Fruit fly (Drosophila melanogaster) whole organism, larva: ENCODE results near the gene CG9733.
A peak's percentile ranks its signal among the peaks of the same experiment; 100 is the strongest.

Experiments
- noc ChIP-seq: fragments of 200-800 bp; sonication (Bioruptor generic); optimal IDR thresholded peaks from 3 replicates; lab custom pipeline; 2019; ENCODE audit warnings: missing biosample characterization, mild to moderate bottlenecking, missing genetic modification characterization, moderate library complexity

Gene CG9733

DNA sequence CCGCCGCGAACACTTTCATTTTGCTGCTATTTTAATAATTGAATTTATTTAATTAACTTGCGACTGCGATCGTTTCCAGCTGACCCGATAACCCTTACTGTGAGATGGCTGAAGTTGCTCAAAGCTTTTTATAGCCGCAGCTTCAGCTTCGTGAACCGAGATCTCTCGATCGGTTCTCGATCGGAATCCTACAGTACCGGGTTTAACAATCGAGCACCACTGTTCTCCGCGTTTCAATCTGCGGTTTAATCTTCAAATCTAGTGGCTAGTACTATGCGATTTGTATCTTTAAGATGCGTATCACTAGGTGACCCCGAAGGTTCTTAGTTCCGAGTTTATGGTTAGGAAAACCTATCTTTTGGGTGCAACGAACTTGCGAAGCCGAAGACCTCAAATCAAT lies at the start of gene CG9733:
Gene CG9733, minus strand, starts transcription at position 101 of the 400 bp plus-strand sequence.
- TF ChIP-seq noc: no peak

DNA sequence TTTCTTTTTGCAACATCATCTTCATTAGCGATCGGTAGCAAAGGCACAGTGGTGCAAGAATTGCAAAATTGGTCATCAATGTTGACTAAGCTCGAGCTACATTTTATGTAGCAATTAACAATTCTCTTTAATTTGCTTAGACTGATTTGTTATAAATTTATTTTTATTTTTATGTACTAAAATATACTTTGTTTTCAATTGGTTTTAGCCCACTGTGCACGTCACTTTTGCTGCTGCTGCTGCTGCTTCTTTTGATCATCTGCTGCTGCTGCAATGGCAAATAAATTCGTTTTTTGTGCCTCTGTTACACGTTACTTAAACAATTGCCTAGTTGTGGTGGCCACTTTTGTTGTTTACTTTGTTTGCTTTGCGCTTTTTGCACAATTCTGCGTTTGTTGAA lies 49.5 kb upstream of the CG9733 start:
- TF ChIP-seq noc: peak; percentile 40

DNA sequence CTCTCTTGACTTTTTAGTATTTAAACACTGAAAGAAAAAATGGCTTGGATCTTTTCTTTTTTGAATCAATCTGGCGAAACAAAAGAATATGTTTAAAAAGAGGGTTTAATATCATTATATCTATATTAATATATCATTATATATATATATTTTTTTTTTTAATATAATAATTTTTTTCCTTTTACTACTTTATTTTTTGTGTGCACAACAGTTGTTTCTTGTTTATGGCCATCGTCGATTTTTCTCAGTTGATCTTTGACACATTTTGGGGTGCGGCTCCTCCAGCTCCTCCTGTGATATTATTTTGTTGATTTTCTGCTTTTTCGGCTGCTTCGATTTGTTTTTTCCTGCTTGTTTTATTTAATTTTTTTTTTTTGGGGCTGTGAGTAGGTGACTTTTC lies 48.5 kb upstream of the CG9733 start:
- no peak for TF ChIP-seq noc

DNA sequence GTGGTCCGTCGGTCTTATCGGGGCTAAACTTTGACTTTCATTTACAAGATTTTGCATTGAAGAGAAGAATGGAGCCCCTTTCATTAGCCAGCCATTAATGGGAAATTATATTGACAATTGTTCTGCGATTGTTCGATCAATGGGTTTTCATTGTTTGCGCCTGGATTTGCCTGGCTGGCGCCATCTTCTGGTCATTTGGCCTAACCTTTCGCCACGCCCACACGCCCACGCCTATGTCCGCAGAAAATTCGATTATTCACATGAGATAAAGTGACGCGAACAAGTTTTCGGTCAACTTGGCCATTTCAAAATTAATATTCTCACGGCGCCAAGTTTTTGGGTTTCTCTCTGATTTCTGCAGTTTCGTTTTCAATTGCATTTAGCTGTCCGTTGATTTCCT lies 48.1 kb upstream of the CG9733 start:
- TF ChIP-seq noc: no peak

DNA sequence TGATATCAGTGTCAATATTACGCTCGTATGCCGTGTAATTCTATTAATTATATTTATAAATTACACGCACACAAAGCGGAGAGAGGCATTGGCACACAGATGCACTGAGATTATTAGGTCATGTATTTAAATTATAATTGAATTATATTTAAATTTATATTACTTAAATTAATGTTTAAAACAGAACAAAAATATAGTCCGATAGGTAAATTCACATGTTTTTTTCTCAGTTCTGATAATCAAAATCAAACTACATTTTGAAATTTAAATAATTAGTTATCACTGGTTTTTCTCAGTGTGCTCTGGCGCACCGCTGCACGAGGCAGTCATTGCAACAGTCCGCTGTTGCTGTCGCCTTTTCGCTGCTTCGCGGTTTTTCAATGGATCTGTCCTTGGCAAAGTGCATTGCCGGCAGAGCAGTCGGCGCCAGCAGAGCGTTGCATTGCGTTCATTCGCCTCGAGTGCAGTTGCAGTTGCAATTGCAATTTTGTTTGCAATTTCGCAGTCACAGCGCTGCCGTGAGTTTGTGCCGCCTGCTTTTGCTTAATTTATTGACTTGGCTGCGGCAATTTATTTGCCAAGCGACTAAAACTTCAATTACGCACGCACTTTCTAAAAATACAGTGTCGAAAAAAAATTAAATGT lies 47.1 kb upstream of the CG9733 start:
- TF ChIP-seq noc: no peak

DNA sequence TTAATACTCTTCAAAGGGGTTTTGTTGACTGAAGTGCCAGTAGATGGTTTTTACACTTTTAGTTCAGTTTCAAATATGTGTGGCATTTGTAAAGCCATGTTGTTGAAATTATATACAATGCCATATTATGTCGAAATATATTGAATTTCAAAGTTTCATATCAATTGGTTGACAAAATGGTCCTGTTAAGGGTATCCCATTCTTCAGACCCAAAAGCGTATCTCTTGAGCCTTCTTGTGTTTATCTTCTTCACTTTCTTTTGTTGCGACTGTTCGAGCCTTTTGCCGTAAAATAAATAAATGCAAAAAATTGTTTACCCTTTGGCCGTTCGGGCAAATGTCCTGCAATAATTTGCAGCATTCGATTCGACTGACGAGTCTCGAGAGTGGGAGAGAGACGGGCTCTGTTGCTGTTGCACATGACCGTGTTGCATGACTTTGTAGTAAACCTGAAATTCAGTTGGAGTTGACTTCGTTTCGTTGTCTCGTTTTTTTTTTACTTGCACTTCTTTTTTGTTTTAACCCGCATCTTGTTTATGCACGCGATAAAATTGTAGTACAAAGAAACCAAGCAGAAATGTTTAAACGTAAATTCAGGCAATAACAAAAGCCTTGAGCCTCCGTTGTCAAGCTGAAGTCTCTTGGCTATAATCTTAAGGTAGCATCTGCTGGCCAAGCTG lies 42.7 kb upstream of the CG9733 start:
- no peak for TF ChIP-seq noc

DNA sequence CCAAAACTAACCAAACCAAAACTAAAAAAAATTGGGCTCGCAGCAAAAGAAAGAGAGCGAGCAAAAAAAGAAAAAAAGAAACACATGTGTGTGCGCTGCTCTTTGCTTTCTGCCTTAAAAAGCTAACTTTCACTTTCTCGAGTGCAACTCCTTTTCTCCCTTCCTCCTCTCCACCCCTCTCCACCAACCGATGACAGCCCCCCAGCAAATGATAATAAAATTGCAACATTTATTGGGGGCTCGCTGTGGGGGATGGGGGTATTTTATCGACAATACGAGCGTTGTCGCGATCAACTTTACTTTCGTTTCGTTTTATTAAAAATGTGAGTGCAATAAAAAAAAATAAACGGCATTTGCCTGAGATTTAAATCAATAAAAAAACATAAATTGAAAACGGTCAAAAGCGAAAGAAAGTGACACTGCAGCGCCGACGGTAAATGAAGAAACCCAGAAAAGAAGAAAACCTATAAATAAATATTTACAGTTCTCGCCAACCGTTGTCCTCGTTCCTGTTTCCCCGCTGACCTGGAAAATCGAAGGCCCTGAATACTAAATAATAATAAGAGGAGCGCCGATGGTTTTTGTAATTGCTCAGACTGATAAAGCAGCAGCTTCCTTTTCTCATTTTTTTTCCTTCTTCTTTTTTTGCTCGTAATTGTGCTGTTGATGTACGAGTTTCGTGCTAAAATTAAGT lies 42.0 kb upstream of the CG9733 start:
- no peak for TF ChIP-seq noc

DNA sequence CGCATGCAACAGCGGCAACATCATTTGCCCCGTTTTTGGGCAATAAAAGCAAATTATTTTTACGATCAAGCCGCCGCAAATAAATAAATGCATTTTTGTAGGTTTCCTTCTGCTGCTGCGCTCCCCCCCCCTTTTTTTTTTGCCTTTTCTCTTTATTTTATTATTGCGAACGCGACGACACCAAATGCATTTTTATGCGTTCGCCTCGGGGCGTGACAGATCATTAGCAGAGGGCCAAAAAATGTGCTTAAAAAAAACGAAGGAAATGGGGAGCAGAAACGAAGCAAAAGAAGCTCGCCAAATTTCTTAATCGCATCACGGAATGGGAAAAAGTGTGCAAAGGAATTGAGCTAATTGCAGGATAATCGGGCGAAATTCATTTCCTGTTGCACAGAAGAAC lies 40.9 kb upstream of the CG9733 start:
- TF ChIP-seq noc: no peak

DNA sequence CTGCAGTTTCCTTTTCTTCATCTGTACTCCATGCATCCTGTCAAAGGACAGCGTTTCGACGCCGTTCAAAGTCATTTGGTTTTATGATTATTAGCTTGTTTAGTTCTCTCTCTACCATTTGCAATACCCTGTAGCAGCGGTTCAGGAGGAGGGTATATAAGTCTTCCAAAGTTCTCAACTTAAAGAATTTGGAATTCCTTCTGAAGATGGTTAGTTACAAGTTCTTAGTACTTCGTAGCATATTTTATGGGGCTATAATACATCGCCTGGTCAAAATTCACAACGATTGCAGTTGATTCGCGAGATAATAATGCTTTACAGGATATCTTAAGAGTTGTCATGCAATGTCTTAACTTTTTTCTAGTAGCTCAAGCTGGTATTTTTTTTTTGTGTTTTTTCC lies 39.8 kb upstream of the CG9733 start:
- no peak for TF ChIP-seq noc

DNA sequence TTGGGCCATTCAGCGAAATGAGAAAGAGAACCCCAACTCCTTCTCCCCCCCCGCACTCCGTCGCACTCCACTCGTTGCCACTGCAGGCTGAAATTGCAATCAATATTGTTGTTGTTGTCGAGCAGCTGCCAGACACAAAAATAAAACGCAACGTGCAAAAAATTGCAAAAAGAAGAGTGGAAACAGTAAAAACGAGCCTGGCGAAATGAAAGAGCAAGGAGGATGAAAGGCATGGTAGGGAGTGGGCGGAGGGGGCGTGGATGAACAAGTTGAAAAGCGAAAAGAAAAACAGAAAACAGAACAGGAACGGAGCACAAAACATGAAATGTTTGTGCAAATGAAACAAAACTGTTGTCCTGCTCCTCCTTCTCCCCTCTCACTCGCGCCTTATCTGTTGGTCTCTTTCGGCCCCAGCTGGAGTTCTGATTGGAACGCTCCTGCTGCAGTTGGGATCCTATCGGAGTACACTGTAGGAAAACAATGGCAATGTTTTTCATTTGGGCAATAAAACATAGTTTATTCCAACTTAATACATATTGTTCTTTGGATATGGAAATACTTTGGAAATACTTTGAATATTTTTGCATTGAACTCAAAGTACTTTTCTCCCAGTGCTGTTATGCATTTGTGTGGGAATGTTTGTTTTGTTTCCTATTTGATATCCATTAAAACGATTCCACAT lies 38.6 kb upstream of the CG9733 start:
- no peak for TF ChIP-seq noc

DNA sequence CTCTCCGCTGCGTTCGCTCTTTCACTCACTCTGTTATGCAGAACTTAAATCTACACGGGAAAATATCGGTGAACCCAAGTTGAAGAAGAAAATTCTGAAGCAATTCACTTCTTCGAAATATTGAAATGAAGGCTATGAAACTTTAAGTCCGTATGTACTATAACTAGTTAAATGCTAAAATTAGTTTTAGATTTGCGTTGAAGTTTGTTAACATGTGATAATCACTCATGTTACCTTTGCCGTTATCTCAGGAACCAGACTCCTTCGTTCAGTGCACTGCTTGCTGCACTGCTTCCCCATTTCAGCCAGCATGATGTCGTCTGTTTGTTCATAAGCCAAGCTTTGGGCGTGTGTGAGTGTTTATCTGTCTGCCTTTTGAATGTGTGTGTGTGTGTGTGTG lies 38.1 kb upstream of the CG9733 start:
- no peak for TF ChIP-seq noc

DNA sequence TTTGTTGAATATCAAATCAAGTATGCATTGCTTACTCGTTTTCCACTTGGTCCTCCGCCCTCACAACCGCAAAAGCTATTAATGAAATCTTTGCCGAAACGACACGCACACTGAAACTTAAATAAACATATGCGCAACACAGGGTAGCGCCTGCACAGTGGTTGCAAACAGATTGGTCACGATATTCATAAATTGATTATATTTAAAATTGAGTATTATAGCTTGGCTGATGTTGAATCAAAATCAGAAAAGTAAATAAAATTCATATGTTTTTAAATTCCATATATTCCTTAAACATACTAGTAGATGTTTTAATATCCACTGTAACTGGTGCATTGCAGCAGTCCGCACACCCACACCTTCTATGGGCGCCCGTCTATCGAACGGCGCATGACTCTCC lies 37.4 kb upstream of the CG9733 start:
- TF ChIP-seq noc: no peak

DNA sequence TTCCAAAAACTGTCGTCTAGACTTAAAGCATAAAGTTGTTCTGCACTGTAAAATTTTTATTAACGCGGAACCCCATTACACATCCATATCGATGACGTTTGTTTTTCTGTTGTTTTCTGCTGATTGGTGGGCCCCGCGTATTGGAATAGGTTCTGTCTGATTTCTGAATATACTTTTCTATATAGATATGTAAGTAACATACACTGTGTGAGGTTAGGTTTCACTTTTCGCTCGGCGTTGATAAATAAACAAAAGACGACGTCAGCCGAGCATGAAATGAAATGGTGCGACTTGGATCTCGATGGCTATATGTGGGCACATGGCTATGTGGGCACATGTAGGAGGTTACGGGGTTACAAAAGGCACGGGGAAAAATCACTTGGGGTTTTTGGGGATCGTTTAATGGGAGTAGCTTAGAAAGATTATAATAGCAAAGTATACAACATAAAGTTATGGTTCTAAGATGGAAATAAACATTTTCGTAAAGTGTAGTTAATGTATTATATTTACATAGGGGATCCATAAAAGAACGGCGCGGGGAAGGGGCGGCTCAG lies 36.6 kb upstream of the CG9733 start:
- TF ChIP-seq noc: no peak

DNA sequence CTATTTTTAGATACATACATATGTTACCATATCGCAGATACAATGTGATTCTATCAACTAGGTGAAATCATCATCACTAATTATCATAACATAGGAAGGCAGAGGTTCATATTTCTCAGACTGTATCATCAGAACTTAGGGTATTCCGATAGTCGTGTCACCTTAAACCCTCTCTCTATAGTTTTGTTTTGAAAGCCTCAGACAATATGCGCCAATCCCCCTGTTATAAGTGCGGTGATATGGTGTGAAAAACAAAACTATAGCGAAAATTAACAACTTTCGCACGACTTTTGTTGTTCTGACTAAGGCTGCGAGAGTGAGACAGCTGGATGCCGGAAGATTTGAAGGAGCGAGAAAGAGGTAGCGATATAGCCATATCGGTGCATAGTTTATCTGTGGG lies 36.0 kb upstream of the CG9733 start:
- TF ChIP-seq noc: no peak

DNA sequence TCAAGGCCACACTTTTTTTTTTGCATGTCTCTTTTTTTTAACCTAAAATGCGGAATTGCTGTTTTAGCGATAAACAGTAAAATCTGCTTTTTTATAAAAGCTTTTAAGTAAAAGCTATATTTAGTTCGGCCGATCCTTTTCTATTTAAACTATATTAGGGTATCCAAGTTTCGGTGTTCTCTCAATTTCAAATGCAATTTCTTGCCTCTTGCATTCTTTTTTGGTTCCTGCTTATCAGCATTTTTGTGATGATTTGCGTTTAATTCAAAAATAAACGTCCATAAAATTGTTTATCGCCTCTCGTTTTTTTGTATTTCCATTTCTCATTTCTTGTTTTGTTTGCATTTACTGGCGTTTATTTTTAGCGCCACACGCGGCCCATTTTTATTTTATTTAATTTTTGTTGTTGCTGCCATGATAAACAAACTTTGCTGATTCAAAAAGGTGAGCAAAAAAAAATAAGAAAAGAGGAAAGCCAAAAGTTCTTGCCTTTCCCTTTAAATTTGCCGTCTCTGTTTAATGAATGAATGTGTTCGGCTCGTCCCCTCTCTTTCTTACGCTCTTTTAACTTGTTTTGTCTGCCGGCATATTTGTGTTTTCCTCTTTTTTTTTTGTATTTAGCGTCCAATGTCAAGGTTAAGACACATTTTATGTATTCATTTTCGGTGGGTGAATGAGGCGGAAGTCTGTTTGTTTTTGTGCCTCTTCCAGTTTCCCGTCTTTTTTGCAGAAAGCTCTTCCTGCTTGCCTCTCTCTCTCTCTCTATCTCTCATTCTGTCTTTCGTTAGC lies 35.0 kb upstream of the CG9733 start:
- TF ChIP-seq noc: peak; percentile 47

DNA sequence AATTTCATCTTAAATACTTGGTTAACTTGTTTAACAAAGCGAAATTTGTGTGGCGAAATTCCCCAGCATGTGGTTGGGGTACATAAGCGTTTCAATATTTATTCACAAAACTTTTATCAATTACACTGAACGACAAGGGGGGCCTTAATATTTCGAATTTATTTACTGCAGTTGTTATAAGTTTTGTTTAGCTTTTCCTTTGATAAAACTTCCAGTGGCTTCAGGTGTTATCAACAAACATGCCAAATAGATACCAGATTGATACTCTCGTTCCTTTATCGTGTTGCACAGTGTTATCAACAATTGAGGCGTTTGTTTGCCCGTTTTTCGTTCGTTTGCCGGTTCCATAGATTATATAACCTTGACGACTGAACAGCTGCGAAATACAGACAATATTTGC lies 33.8 kb upstream of the CG9733 start:
- peak; percentile 77 for TF ChIP-seq noc
